Worm (Caenorhabditis elegans) whole organism, L4/young adult: ENCODE data around the gene dhhc-8.

Experiments
- W03F9.2 ChIP-seq: fragments of 150-350 bp; optimal IDR thresholded peaks from 2 replicates; lab custom pipeline; 2014; ENCODE audit warnings: missing biosample characterization, missing genetic modification characterization
- dao-5 ChIP-seq: sonication (generic microtip); optimal IDR thresholded peaks from 2 replicates; lab custom pipeline; 2016; ENCODE audit warnings: missing genotype, missing genetic modification characterization, moderate library complexity, missing compliant biosample characterization
- him-1 ChIP-seq: sonication (generic microtip); optimal IDR thresholded peaks from 2 replicates; lab custom pipeline; 2016; ENCODE audit warnings: missing genotype, missing genetic modification reagents, missing genetic modification characterization, missing compliant biosample characterization

DNA sequence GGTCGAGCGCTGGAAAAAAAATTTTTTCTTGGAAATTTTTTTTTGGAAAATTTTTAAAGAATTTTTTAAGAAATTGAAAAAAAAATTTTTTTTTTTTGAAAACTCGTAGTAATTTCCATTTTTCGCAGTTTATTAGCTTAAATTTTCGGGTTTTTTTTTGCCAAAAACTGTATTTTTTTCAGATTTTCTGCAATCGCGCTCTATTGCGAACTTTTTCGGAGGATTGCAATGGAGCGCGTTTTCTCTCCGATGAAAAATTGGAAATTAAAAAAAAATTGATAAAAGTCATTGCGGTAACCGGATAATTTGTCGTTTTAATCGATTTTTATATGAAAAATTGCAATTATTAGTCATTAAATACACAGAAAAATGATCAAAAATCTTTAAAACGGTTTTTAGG lies 44.4 kb downstream of the dhhc-8 start:
- TF ChIP-seq him-1 = no peak
- no peak for TF ChIP-seq dao-5 (tag; lab: Kevin White, UChicago)
- no peak for TF ChIP-seq W03F9.2
